Worm (Caenorhabditis elegans) whole organism, L4 larva: ENCODE data around the gene chil-7.

Source experiments
- daf-16 ChIP-seq, 3 experiments: sonication (generic microtip); optimal IDR thresholded peaks; 2 replicates each; lab custom pipeline; 2016 to 2017; ENCODE audit warnings: missing genetic modification characterization in 3 of 3, missing genetic modification reagents in 3 of 3, mild to moderate bottlenecking in 2 of 3, missing compliant biosample characterization in 2 of 3, missing biosample characterization in 1 of 3, moderate library complexity in 1 of 3
- daf-19 ChIP-seq: fragments of 200-800 bp; sonication (Bioruptor generic); conservative IDR thresholded peaks from 2 replicates; pipeline ENCODE4 v1.3.6; 2022; ENCODE audit warnings: missing genetic modification characterization, missing compliant biosample characterization

DNA sequence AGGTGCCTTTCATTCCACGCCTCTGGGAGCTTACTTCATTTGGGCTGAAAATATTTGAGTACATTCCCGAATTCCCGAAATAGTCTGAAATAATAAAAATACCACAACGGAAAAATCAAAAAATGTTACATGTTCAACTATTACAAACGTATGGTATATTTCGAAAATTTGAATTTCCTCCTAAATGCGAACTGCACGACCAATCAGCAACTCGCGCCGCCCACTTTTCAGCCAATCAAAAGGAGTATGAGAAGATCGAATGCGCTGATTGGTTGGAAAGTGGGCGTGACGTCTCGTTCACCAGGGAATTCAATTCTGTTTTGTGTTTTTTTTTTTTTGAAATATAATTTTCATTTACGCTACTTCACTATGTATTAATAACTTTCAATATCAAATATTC, 2.3 kb downstream of the chil-7 start, which contains the start of gene old-1:
- no peak for TF ChIP-seq daf-16 (GFP tag; optimal IDR thresholded peaks at IDR 0.05; lab: Kevin White, UChicago)
- TF ChIP-seq daf-16 (tag; optimal IDR thresholded peaks at IDR 0.05; lab: Kevin White, UChicago), result no peak
- no peak for TF ChIP-seq daf-19 (GFP tag; lab: Robert Waterston, UW)
